Worm (Caenorhabditis elegans) whole organism, late embryonic: ENCODE results near the gene C42D8.1.

ENCODE experiments used
- C08G9.2 ChIP-seq: sonication (generic microtip); optimal IDR thresholded peaks from 2 replicates; lab custom pipeline; 2016; ENCODE audit warnings: mild to moderate bottlenecking, missing genetic modification characterization, moderate library complexity, missing compliant biosample characterization
- F13H6.1 ChIP-seq: sonication (generic microtip); optimal IDR thresholded peaks from 2 replicates; lab custom pipeline; 2016; ENCODE audit warnings: missing genetic modification characterization, missing compliant biosample characterization
- K09A11.1 ChIP-seq: sonication (generic microtip); optimal IDR thresholded peaks from 2 replicates; lab custom pipeline; 2017; ENCODE audit warnings: antibody characterized with exemption, mild to moderate bottlenecking, missing genetic modification characterization, missing compliant biosample characterization; ENCODE audit not compliant: insufficient read depth
- Y22D7AL.16 ChIP-seq: sonication (generic microtip); optimal IDR thresholded peaks from 2 replicates; lab custom pipeline; 2016; ENCODE audit warnings: missing genetic modification characterization, missing compliant biosample characterization
- ahr-1 ChIP-seq: sonication (generic microtip); optimal IDR thresholded peaks from 2 replicates; lab custom pipeline; 2016; ENCODE audit warnings: missing genetic modification characterization, missing compliant biosample characterization
- ceh-14 ChIP-seq: sonication (generic microtip); optimal IDR thresholded peaks from 2 replicates; lab custom pipeline; 2016; ENCODE audit warnings: missing genotype, missing genetic modification characterization, missing compliant biosample characterization
- ceh-18 ChIP-seq: sonication (generic microtip); optimal IDR thresholded peaks from 2 replicates; lab custom pipeline; 2016; ENCODE audit warnings: missing genetic modification characterization, missing compliant biosample characterization
- ceh-19 ChIP-seq: fragments of 200-800 bp; sonication (Bioruptor generic); optimal IDR thresholded peaks from 2 replicates; lab custom pipeline; 2018; ENCODE audit warnings: mild to moderate bottlenecking, missing genetic modification characterization, missing compliant biosample characterization
- ceh-2 ChIP-seq: sonication (generic microtip); optimal IDR thresholded peaks from 2 replicates; lab custom pipeline; 2016; ENCODE audit warnings: missing genotype, missing genetic modification characterization, missing compliant biosample characterization
- ceh-22 ChIP-seq: sonication (generic microtip); optimal IDR thresholded peaks from 2 replicates; lab custom pipeline; 2017; ENCODE audit warnings: missing biosample characterization, missing genetic modification characterization
- ceh-30 ChIP-seq: fragments of 150-350 bp; optimal IDR thresholded peaks from 2 replicates; lab custom pipeline; 2014; ENCODE audit warnings: missing biosample characterization, missing genetic modification characterization
- ceh-31 ChIP-seq: sonication (generic microtip); optimal IDR thresholded peaks from 2 replicates; lab custom pipeline; 2016; ENCODE audit warnings: missing genetic modification characterization, missing compliant biosample characterization
- ceh-6 ChIP-seq: fragments of 200-800 bp; sonication (Bioruptor generic); optimal IDR thresholded peaks from 2 replicates; lab custom pipeline; 2018; ENCODE audit warnings: mild to moderate bottlenecking, missing genetic modification characterization, missing compliant biosample characterization
- ceh-9 ChIP-seq: sonication (generic microtip); optimal IDR thresholded peaks from 2 replicates; lab custom pipeline; 2016; ENCODE audit warnings: mild to moderate bottlenecking, missing genetic modification characterization, inconsistent platforms, missing compliant biosample characterization
- dmd-4 ChIP-seq: sonication (generic microtip); optimal IDR thresholded peaks from 2 replicates; lab custom pipeline; 2016; ENCODE audit warnings: borderline replicate concordance, missing genetic modification characterization, missing compliant biosample characterization
- dve-1 ChIP-seq: sonication (generic microtip); optimal IDR thresholded peaks from 2 replicates; lab custom pipeline; 2017; ENCODE audit warnings: antibody characterized with exemption, mild to moderate bottlenecking, missing genetic modification characterization, missing compliant biosample characterization
- elt-2 ChIP-seq: sonication (generic microtip); optimal IDR thresholded peaks from 2 replicates; lab custom pipeline; 2016; ENCODE audit warnings: missing genetic modification reagents, missing genetic modification characterization, missing compliant biosample characterization
- eyg-1 ChIP-seq: sonication (generic microtip); optimal IDR thresholded peaks from 2 replicates; lab custom pipeline; 2016; ENCODE audit warnings: missing genotype, missing genetic modification characterization, missing compliant biosample characterization
- fkh-6 ChIP-seq: sonication (generic microtip); optimal IDR thresholded peaks from 2 replicates; lab custom pipeline; 2016; ENCODE audit warnings: missing genetic modification characterization, missing compliant biosample characterization
- gmeb-2 ChIP-seq: sonication (generic microtip); optimal IDR thresholded peaks from 2 replicates; lab custom pipeline; 2016; ENCODE audit warnings: missing genetic modification characterization, inconsistent platforms, missing compliant biosample characterization
- hlh-30 ChIP-seq: sonication (generic microtip); optimal IDR thresholded peaks from 2 replicates; lab custom pipeline; 2017; ENCODE audit warnings: antibody characterized with exemption, missing genetic modification characterization, missing compliant biosample characterization; ENCODE audit not compliant: insufficient read depth
- hlh-6 ChIP-seq: sonication (generic microtip); optimal IDR thresholded peaks from 2 replicates; lab custom pipeline; 2016; ENCODE audit warnings: missing genotype, missing genetic modification characterization, missing compliant biosample characterization
- lim-6 ChIP-seq: sonication (generic microtip); optimal IDR thresholded peaks from 2 replicates; lab custom pipeline; 2016; ENCODE audit warnings: missing genetic modification characterization, missing compliant biosample characterization
- lin-11 ChIP-seq: fragments of 200-800 bp; sonication (Bioruptor generic); optimal IDR thresholded peaks from 2 replicates; lab custom pipeline; 2018; ENCODE audit warnings: mild to moderate bottlenecking, missing genetic modification characterization, missing compliant biosample characterization
- madf-2 ChIP-seq: sonication (generic microtip); optimal IDR thresholded peaks from 2 replicates; lab custom pipeline; 2017; ENCODE audit warnings: missing genetic modification characterization, missing compliant biosample characterization
- nhr-232 ChIP-seq: sonication (generic microtip); optimal IDR thresholded peaks from 2 replicates; lab custom pipeline; 2016; ENCODE audit warnings: missing genetic modification characterization, missing compliant biosample characterization
- npax-4 ChIP-seq: sonication (generic microtip); optimal IDR thresholded peaks from 2 replicates; lab custom pipeline; 2016; ENCODE audit warnings: missing genetic modification characterization, missing compliant biosample characterization
- odd-2 ChIP-seq: sonication (generic microtip); optimal IDR thresholded peaks from 2 replicates; lab custom pipeline; 2017; ENCODE audit warnings: antibody characterized with exemption, mild to moderate bottlenecking, missing genetic modification characterization, missing compliant biosample characterization
- pag-3 ChIP-seq: sonication (generic microtip); optimal IDR thresholded peaks from 2 replicates; lab custom pipeline; 2016; ENCODE audit warnings: missing compliant biosample characterization, missing genetic modification characterization, borderline replicate concordance
- pha-2 ChIP-seq: sonication (generic microtip); optimal IDR thresholded peaks from 2 replicates; lab custom pipeline; 2017; ENCODE audit warnings: mild to moderate bottlenecking, missing genetic modification characterization, missing compliant biosample characterization
- pqm-1 ChIP-seq: sonication (generic microtip); optimal IDR thresholded peaks from 2 replicates; lab custom pipeline; 2016; ENCODE audit warnings: missing genetic modification characterization, missing compliant biosample characterization
- pros-1 ChIP-seq: fragments of 150-350 bp; optimal IDR thresholded peaks from 2 replicates; lab custom pipeline; 2014; ENCODE audit warnings: missing biosample characterization, missing genetic modification reagents, missing genetic modification characterization
- rnt-1 ChIP-seq: sonication (generic microtip); optimal IDR thresholded peaks from 2 replicates; lab custom pipeline; 2016; ENCODE audit warnings: missing genetic modification characterization, missing compliant biosample characterization
- sdc-2 ChIP-seq: sonication (generic microtip); optimal IDR thresholded peaks from 2 replicates; lab custom pipeline; 2016; ENCODE audit warnings: missing genotype, missing genetic modification characterization, missing compliant biosample characterization
- sox-2 ChIP-seq: fragments of 200-800 bp; sonication (Bioruptor generic); IDR thresholded peaks from 2 replicates; pipeline ENCODE4 v1.3.6; 2022; ENCODE audit warnings: missing genetic modification reagents, missing genetic modification characterization, missing compliant biosample characterization
- sox-4 ChIP-seq: sonication (generic microtip); optimal IDR thresholded peaks from 2 replicates; lab custom pipeline; 2017; ENCODE audit warnings: mild to moderate bottlenecking, missing genetic modification characterization, inconsistent platforms, missing compliant biosample characterization
- syd-9 ChIP-seq: sonication (generic microtip); optimal IDR thresholded peaks from 2 replicates; lab custom pipeline; 2016; ENCODE audit warnings: mild to moderate bottlenecking, missing genetic modification characterization, moderate library complexity, missing compliant biosample characterization
- ttx-3 ChIP-seq: sonication (generic microtip); optimal IDR thresholded peaks from 2 replicates; lab custom pipeline; 2016; ENCODE audit warnings: missing genetic modification reagents, missing genetic modification characterization, missing compliant biosample characterization
- unc-3 ChIP-seq, 2 experiments: fragments of 200-800 bp in 1 of 2; sonication (Bioruptor generic) in 1 of 2; sonication (generic microtip) in 1 of 2; conservative IDR thresholded peaks in 1 of 2; optimal IDR thresholded peaks in 1 of 2; 2 replicates each; pipeline versions ENCODE4 v1.3.6 to Lab custom; 2016 to 2022; ENCODE audit warnings: missing compliant biosample characterization in 2 of 2, missing genetic modification characterization in 2 of 2, missing genetic modification reagents in 1 of 2
- unc-42 ChIP-seq: sonication (generic microtip); optimal IDR thresholded peaks from 2 replicates; lab custom pipeline; 2016; ENCODE audit warnings: missing genotype, missing genetic modification characterization, missing compliant biosample characterization
- unc-55 ChIP-seq: sonication (generic microtip); optimal IDR thresholded peaks from 2 replicates; lab custom pipeline; 2017; ENCODE audit warnings: missing biosample characterization, missing genetic modification reagents, missing genetic modification characterization
- unc-86 ChIP-seq: sonication (generic microtip); optimal IDR thresholded peaks from 2 replicates; lab custom pipeline; 2016; ENCODE audit warnings: missing genetic modification characterization, missing compliant biosample characterization
- zip-5 ChIP-seq: sonication (generic microtip); optimal IDR thresholded peaks from 2 replicates; lab custom pipeline; 2016; ENCODE audit warnings: missing genetic modification characterization, missing compliant biosample characterization

Gene C42D8.1

DNA sequence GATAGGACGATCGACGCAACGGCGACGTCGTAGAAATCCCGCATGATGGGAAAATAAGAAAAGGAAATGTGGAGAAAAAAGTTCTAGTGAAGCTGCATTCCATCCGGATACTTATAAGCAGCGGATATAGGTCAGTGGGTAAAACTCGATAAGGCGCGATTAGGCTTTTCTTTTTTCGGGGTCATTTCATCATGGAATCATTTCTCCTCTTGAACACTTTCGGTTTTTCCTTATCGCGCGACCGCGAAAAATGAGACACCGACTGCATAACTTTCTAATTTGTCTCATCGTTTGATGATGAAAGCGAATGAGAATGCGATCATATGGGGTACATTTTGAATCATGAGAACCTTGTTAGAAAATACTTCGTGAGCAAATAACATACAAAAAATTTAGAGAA, 41.1 kb downstream of the C42D8.1 start, which contains the start of gene dpy-8:
Gene dpy-8, minus strand, starts transcription at position 88 of the 400 bp plus-strand sequence.
- TF ChIP-seq sox-4 (tag; lab: Kevin White, UChicago) (no peak), odd-2 (tag; lab: Kevin White, UChicago) (no peak), hlh-6 (no peak), ceh-22 (tag; lab: Kevin White, UChicago) (no peak), ceh-9 (tag; lab: Kevin White, UChicago) (no peak), fkh-6 (tag; lab: Kevin White, UChicago) (no peak), unc-55 (GFP tag; lab: Kevin White, UChicago) (no peak), K09A11.1 (no peak), lim-6 (tag; lab: Kevin White, UChicago) (no peak), pqm-1 (tag; lab: Kevin White, UChicago) (no peak), dve-1 (tag; lab: Kevin White, UChicago) (no peak), elt-2 (no peak), madf-2 (tag; lab: Kevin White, UChicago) (no peak), C08G9.2 (no peak), syd-9 (tag; lab: Kevin White, UChicago) (no peak)
- TF ChIP-seq, all 69 proteins: peak for 0

ce11 chrX:5151403-5151802, 42.1 kb downstream of the C42D8.1 start:
- TF ChIP-seq eyg-1 (tag; lab: Kevin White, UChicago) (no peak), ceh-9 (tag; lab: Kevin White, UChicago) (no peak), zip-5 (tag; lab: Kevin White, UChicago) (no peak), pros-1 (tag; lab: Kevin White, UChicago) (no peak), ceh-19 (no peak)

DNA sequence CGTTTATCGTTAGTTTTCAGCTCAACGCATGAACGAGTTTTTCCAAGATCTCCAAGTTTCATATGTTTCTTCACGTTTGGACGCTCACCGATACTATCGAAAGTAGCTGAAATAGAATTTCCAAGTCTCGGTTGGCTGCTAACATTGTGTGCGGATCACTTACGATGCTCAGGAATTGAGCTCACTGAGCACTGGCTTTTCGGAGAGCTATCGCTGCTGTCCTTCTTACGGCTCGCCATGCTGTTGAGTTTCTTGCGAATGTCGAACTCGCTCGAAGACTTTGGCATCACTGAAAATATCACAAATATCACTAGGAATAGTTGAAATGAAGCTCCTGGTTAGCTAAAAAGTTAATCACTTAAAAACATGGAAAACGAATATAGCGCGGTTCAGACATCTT, 42.6 kb downstream of the C42D8.1 start:
- TF ChIP-seq F13H6.1 (no peak), elt-2 (no peak), dmd-4 (tag; lab: Kevin White, UChicago) (no peak), sdc-2 (tag; lab: Kevin White, UChicago) (no peak), odd-2 (tag; lab: Kevin White, UChicago) (no peak), ceh-31 (tag; lab: Kevin White, UChicago) (no peak), gmeb-2 (tag; lab: Kevin White, UChicago) (no peak), ceh-14 (tag; lab: Kevin White, UChicago) (no peak), ceh-19 (no peak), syd-9 (tag; lab: Kevin White, UChicago) (no peak), madf-2 (tag; lab: Kevin White, UChicago) (no peak), npax-4 (tag; lab: Kevin White, UChicago) (no peak), lin-11 (tag; lab: Kevin White, UChicago) (no peak), ahr-1 (tag; lab: Kevin White, UChicago) (no peak), dve-1 (tag; lab: Kevin White, UChicago) (no peak), pqm-1 (tag; lab: Kevin White, UChicago) (no peak), ceh-30 (tag; lab: Kevin White, UChicago) (no peak), pag-3 (tag; lab: Kevin White, UChicago) (no peak), eyg-1 (tag; lab: Kevin White, UChicago) (no peak)

- no peak for TF ChIP-seq ceh-18 (tag; lab: Kevin White, UChicago)
- TF ChIP-seq sox-2 (GFP tag; lab: Robert Waterston, UW), result no peak
- TF ChIP-seq ceh-6 (GFP tag; lab: Kevin White, UChicago), result no peak
- TF ChIP-seq madf-2 (tag; lab: Kevin White, UChicago), result no peak
- TF ChIP-seq ttx-3 (tag; lab: Kevin White, UChicago), result no peak
- TF ChIP-seq ceh-2 (tag; lab: Kevin White, UChicago), result no peak
- no peak for TF ChIP-seq pha-2 (tag; lab: Kevin White, UChicago)
- no peak for TF ChIP-seq unc-86 (tag; lab: Kevin White, UChicago)
- TF ChIP-seq sdc-2 (tag; lab: Kevin White, UChicago), result no peak
- no peak for TF ChIP-seq Y22D7AL.16 (tag; lab: Kevin White, UChicago)
- no peak for TF ChIP-seq rnt-1 (tag; lab: Kevin White, UChicago)
- no peak for TF ChIP-seq unc-42
- no peak for TF ChIP-seq C08G9.2
- no peak for TF ChIP-seq lim-6 (tag; lab: Kevin White, UChicago)
- no peak for TF ChIP-seq hlh-30
- TF ChIP-seq unc-3 (GFP tag; conservative IDR thresholded peaks at IDR 0.05; lab: Robert Waterston, UW), result no peak
- TF ChIP-seq unc-3 (tag; optimal IDR thresholded peaks at IDR 0.05; lab: Kevin White, UChicago), result no peak
- TF ChIP-seq nhr-232 (tag; lab: Kevin White, UChicago), result no peak
Observed at ce11 chrX:5152931-5153330, 43.6 kb downstream of the C42D8.1 start.
